Fruit fly (Drosophila melanogaster) whole organism, embryonic: Measurements from ENCODE around the gene Rcd5.

Experiments used
- Atf3 ChIP-seq: fragments of 200-800 bp; sonication (Bioruptor generic); optimal IDR thresholded peaks from 3 replicates; lab custom pipeline; 2016; ENCODE audit warnings: missing biosample characterization, missing genetic modification characterization
- B-H1 ChIP-seq: fragments of 200-800 bp; sonication (Bioruptor generic); IDR thresholded peaks from 3 replicates; pipeline ENCODE4 v1.3.6; 2022; ENCODE audit warnings: missing biosample characterization, missing genetic modification characterization
- CG12155 ChIP-seq: fragments of 200-800 bp; sonication (Bioruptor generic); optimal IDR thresholded peaks from 3 replicates; lab custom pipeline; 2016; ENCODE audit warnings: missing biosample characterization, missing genetic modification characterization
- CG1233 ChIP-seq: fragments of 200-800 bp; sonication (Bioruptor generic); optimal IDR thresholded peaks from 4 replicates; lab custom pipeline; 2018; ENCODE audit warnings: missing biosample characterization, mild to moderate bottlenecking, missing genetic modification characterization
- CG13894 ChIP-seq: fragments of 200-800 bp; sonication (Bioruptor generic); optimal IDR thresholded peaks from 3 replicates; lab custom pipeline; 2018; ENCODE audit warnings: missing biosample characterization, mild to moderate bottlenecking, missing genetic modification characterization, moderate library complexity
- CG1603 ChIP-seq: fragments of 200-800 bp; sonication (Bioruptor generic); optimal IDR thresholded peaks from 2 replicates; lab custom pipeline; 2019; ENCODE audit warnings: missing biosample characterization, mild to moderate bottlenecking, missing genetic modification characterization, moderate library complexity
- CG17186 ChIP-seq: fragments of 200-800 bp; sonication (Bioruptor generic); optimal IDR thresholded peaks from 3 replicates; lab custom pipeline; 2017; ENCODE audit warnings: missing biosample characterization, missing genetic modification reagents, missing genetic modification characterization
- CG17359 ChIP-seq: fragments of 200-800 bp; sonication (Bioruptor generic); optimal IDR thresholded peaks from 3 replicates; lab custom pipeline; 2018; ENCODE audit warnings: missing biosample characterization, mild to moderate bottlenecking, missing genetic modification characterization, moderate library complexity
- CG17912 ChIP-seq: fragments of 200-800 bp; sonication (Bioruptor generic); optimal IDR thresholded peaks from 2 replicates; lab custom pipeline; 2018; ENCODE audit warnings: missing biosample characterization, mild to moderate bottlenecking, missing genetic modification characterization
- CG18011 ChIP-seq: fragments of 200-800 bp; sonication (Bioruptor generic); optimal IDR thresholded peaks from 2 replicates; lab custom pipeline; 2017; ENCODE audit warnings: missing biosample characterization, missing genetic modification characterization, mild to moderate bottlenecking, moderate library complexity, missing genotype
- CG18764 ChIP-seq: fragments of 200-800 bp; sonication (Bioruptor generic); optimal IDR thresholded peaks from 3 replicates; lab custom pipeline; 2016; ENCODE audit warnings: missing biosample characterization, missing genetic modification characterization
- CG2120 ChIP-seq: fragments of 200-800 bp; sonication (Bioruptor generic); optimal IDR thresholded peaks from 3 replicates; lab custom pipeline; 2016; ENCODE audit warnings: missing biosample characterization, missing genetic modification characterization
- CG2129 ChIP-seq: fragments of 200-800 bp; sonication (Bioruptor generic); IDR thresholded peaks from 2 replicates; pipeline ENCODE4 v1.3.6; 2022; ENCODE audit warnings: missing biosample characterization, missing genetic modification characterization; ENCODE audit not compliant: partially characterized antibody
- CG31388 ChIP-seq: fragments of 200-800 bp; sonication (Bioruptor generic); optimal IDR thresholded peaks from 2 replicates; lab custom pipeline; 2016; ENCODE audit warnings: missing biosample characterization, missing genetic modification characterization
- CG32767 ChIP-seq: fragments of 200-800 bp; sonication (Bioruptor generic); IDR thresholded peaks from 2 replicates; pipeline ENCODE4 v1.3.6; 2022; ENCODE audit warnings: missing biosample characterization, missing genetic modification characterization
- CG3281 ChIP-seq: fragments of 200-800 bp; sonication (Bioruptor generic); optimal IDR thresholded peaks from 3 replicates; lab custom pipeline; 2017; ENCODE audit warnings: missing biosample characterization, mild to moderate bottlenecking, missing genetic modification characterization
- CG3726 ChIP-seq: fragments of 200-800 bp; sonication (Bioruptor generic); IDR thresholded peaks from 3 replicates; pipeline ENCODE4, ENCODE4 v1.3.6; 2022; ENCODE audit warnings: missing biosample characterization, missing genetic modification characterization
- CG6813 ChIP-seq: fragments of 200-800 bp; sonication (Bioruptor generic); optimal IDR thresholded peaks from 2 replicates; lab custom pipeline; 2017; ENCODE audit warnings: missing biosample characterization, missing genetic modification characterization, mild to moderate bottlenecking, moderate library complexity, missing genetic modification reagents
- CG7928 ChIP-seq: fragments of 200-800 bp; sonication (Bioruptor generic); optimal IDR thresholded peaks from 2 replicates; lab custom pipeline; 2017; ENCODE audit warnings: missing biosample characterization, mild to moderate bottlenecking, missing genetic modification characterization
- CG7963 ChIP-seq: fragments of 200-800 bp; sonication (Bioruptor generic); IDR thresholded peaks from 3 replicates; pipeline ENCODE4 v1.3.6; 2022; ENCODE audit warnings: missing biosample characterization, missing genetic modification characterization; ENCODE audit not compliant: partially characterized antibody
- CG8924 ChIP-seq: fragments of 200-800 bp; optimal IDR thresholded peaks from 3 replicates; lab custom pipeline; 2019; ENCODE audit warnings: missing biosample characterization, mild to moderate bottlenecking, missing genetic modification characterization, moderate library complexity
- CG8944 ChIP-seq: fragments of 200-800 bp; sonication (Bioruptor generic); optimal IDR thresholded peaks from 3 replicates; lab custom pipeline; 2016; ENCODE audit warnings: missing biosample characterization, missing genetic modification characterization
- CG9797 ChIP-seq: fragments of 200-800 bp; sonication (Bioruptor generic); optimal IDR thresholded peaks from 3 replicates; lab custom pipeline; 2018; ENCODE audit warnings: missing biosample characterization, mild to moderate bottlenecking, missing genetic modification characterization
- CTCF ChIP-seq: fragments of 200-800 bp; sonication (Bioruptor generic); optimal IDR thresholded peaks from 2 replicates; lab custom pipeline; 2017; ENCODE audit warnings: missing biosample characterization, mild to moderate bottlenecking, missing genetic modification characterization, moderate library complexity
- Camta ChIP-seq: fragments of 200-800 bp; sonication (Bioruptor generic); optimal IDR thresholded peaks from 2 replicates; lab custom pipeline; 2016; ENCODE audit warnings: missing biosample characterization, missing genetic modification characterization
- Gug ChIP-seq: fragments of 200-800 bp; sonication (Bioruptor generic); IDR thresholded peaks from 4 replicates; pipeline ENCODE4 v1.3.6; 2022; ENCODE audit warnings: missing biosample characterization, missing genetic modification characterization
- HLH3B ChIP-seq: fragments of 200-800 bp; sonication (Bioruptor generic); IDR thresholded peaks from 2 replicates; pipeline ENCODE4 v1.3.6; 2022; ENCODE audit warnings: missing biosample characterization, missing genetic modification characterization
- Hmr ChIP-seq: fragments of 200-800 bp; sonication (Bioruptor generic); optimal IDR thresholded peaks from 3 replicates; lab custom pipeline; 2017; ENCODE audit warnings: mild to moderate bottlenecking, missing biosample characterization, missing genetic modification reagents, missing genetic modification characterization
- Lim3 ChIP-seq: fragments of 200-800 bp; sonication (Bioruptor generic); IDR thresholded peaks from 2 replicates; pipeline ENCODE4 v1.3.6; 2022; ENCODE audit warnings: missing biosample characterization, missing genetic modification characterization
- Myb ChIP-seq: fragments of 200-800 bp; sonication (Bioruptor generic); optimal IDR thresholded peaks from 2 replicates; lab custom pipeline; 2016; ENCODE audit warnings: missing biosample characterization, missing genetic modification characterization
- Neu2 ChIP-seq: fragments of 200-800 bp; sonication (Bioruptor generic); optimal IDR thresholded peaks from 3 replicates; lab custom pipeline; 2016; ENCODE audit warnings: missing biosample characterization, missing genetic modification characterization, borderline replicate concordance
- Ravus ChIP-seq: fragments of 200-800 bp; sonication (Bioruptor generic); IDR thresholded peaks from 2 replicates; pipeline ENCODE4 v1.3.6; 2022; ENCODE audit warnings: missing biosample characterization, missing genetic modification characterization
- Rx ChIP-seq: fragments of 200-800 bp; sonication (Bioruptor generic); IDR thresholded peaks from 2 replicates; pipeline ENCODE4 v1.3.6; 2022; ENCODE audit warnings: missing biosample characterization, missing genetic modification characterization
- Taf1 ChIP-seq: fragments of 200-800 bp; sonication (Bioruptor generic); IDR thresholded peaks from 2 replicates; pipeline ENCODE4 v1.3.6; 2022; ENCODE audit warnings: missing biosample characterization, missing genetic modification characterization
- Usf ChIP-seq: fragments of 200-800 bp; sonication (Bioruptor generic); optimal IDR thresholded peaks from 2 replicates; lab custom pipeline; 2017; ENCODE audit warnings: missing genotype, missing biosample characterization, missing genetic modification characterization
- amos ChIP-seq: fragments of 200-800 bp; sonication (Bioruptor generic); IDR thresholded peaks from 2 replicates; pipeline ENCODE4 v1.3.6; 2022; ENCODE audit warnings: missing biosample characterization, missing genetic modification characterization; ENCODE audit not compliant: partially characterized antibody
- bab2 ChIP-seq: fragments of 200-800 bp; sonication (Bioruptor generic); optimal IDR thresholded peaks from 2 replicates; lab custom pipeline; 2016; ENCODE audit warnings: missing biosample characterization, missing genetic modification characterization
- ewg ChIP-seq: fragments of 200-800 bp; sonication (Bioruptor generic); optimal IDR thresholded peaks from 3 replicates; lab custom pipeline; 2017; ENCODE audit warnings: mild to moderate bottlenecking, missing biosample characterization, missing genetic modification reagents, missing genetic modification characterization
- fd102C ChIP-seq: fragments of 200-800 bp; sonication (Bioruptor generic); optimal IDR thresholded peaks from 2 replicates; lab custom pipeline; 2018; ENCODE audit warnings: missing biosample characterization, mild to moderate bottlenecking, missing genetic modification characterization, moderate library complexity
- fd64A ChIP-seq: fragments of 200-800 bp; sonication (Bioruptor generic); optimal IDR thresholded peaks from 3 replicates; lab custom pipeline; 2018; ENCODE audit warnings: missing biosample characterization, mild to moderate bottlenecking, missing genetic modification characterization
- gfzf ChIP-seq: fragments of 200-800 bp; sonication (Bioruptor generic); optimal IDR thresholded peaks from 2 replicates; lab custom pipeline; 2016; ENCODE audit warnings: missing biosample characterization, mild to moderate bottlenecking, missing genetic modification characterization, moderate library complexity
- gsb-n ChIP-seq: fragments of 200-800 bp; sonication (Bioruptor generic); optimal IDR thresholded peaks from 3 replicates; lab custom pipeline; 2018; ENCODE audit warnings: missing biosample characterization, mild to moderate bottlenecking, missing genetic modification characterization
- pan ChIP-seq, 4 experiments: fragments of >200 bp in 3 of 4; fragments of 200-800 bp in 1 of 4; sonication (Bioruptor generic) in 1 of 4; optimal IDR thresholded peaks in 3 of 4; IDR thresholded peaks in 1 of 4; 2 replicates each; pipeline versions ENCODE4 v1.3.6 to Lab custom; 2017 to 2022; ENCODE audit warnings: missing biosample characterization in 2 of 4, missing genetic modification characterization in 2 of 4, mixed read lengths in 1 of 4
- repo ChIP-seq: fragments of 200-800 bp; sonication (Bioruptor generic); optimal IDR thresholded peaks from 2 replicates; lab custom pipeline; 2016; ENCODE audit warnings: missing biosample characterization, missing genetic modification characterization
- shn ChIP-seq: fragments of 200-800 bp; sonication (Bioruptor generic); optimal IDR thresholded peaks from 3 replicates; lab custom pipeline; 2016; ENCODE audit warnings: missing biosample characterization, missing genetic modification characterization
- sr ChIP-seq: fragments of 200-800 bp; sonication (Bioruptor generic); IDR thresholded peaks from 3 replicates; pipeline ENCODE4 v1.3.6; 2022; ENCODE audit warnings: missing biosample characterization, missing genetic modification characterization
- toy ChIP-seq: fragments of 200-800 bp; sonication (Bioruptor generic); IDR thresholded peaks from 2 replicates; pipeline ENCODE4 v1.3.6; 2022; ENCODE audit warnings: missing biosample characterization, missing genetic modification characterization
- twi ChIP-seq: fragments of 200-800 bp; optimal IDR thresholded peaks from 2 replicates; lab custom pipeline; 2019; ENCODE audit warnings: missing biosample characterization, mild to moderate bottlenecking, missing genetic modification characterization, moderate library complexity
- unc-4 ChIP-seq: fragments of 200-800 bp; sonication (Bioruptor generic); IDR thresholded peaks from 2 replicates; pipeline ENCODE4 v1.3.6; 2022; ENCODE audit warnings: missing biosample characterization, missing genetic modification characterization; ENCODE audit not compliant: partially characterized antibody
- vvl ChIP-seq: fragments of 200-800 bp; sonication (Bioruptor generic); IDR thresholded peaks from 2 replicates; pipeline ENCODE4 v1.3.6; 2022; ENCODE audit warnings: missing biosample characterization, missing genetic modification characterization
- zfh2 ChIP-seq: fragments of 200-800 bp; sonication (Bioruptor generic); optimal IDR thresholded peaks from 2 replicates; lab custom pipeline; 2016; ENCODE audit warnings: missing biosample characterization, missing genetic modification characterization

The Rcd5 gene

DNA sequence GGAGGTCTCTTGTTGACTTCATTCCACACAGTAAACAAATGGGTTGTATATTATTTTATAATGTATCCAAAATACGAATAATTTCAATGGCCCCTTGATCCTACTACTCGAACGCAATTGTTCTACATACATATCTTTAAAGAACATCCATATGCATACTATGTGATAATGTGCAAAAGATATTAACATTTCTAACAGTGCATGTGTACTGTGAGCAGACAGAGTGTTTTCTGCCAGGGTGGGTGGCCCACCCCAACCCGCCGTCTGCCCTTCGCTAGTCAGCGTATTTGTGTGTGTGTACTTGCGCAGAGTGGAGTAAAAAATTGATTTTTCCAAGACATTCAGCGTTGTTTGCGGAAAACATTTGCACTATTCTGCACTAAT is 30.7 kb downstream of the Rcd5 start (continued):
- TF ChIP-seq pan (optimal IDR thresholded peaks at IDR 0.05; lab: Kevin White, UChicago) (no peak), pan (GFP tag; optimal IDR thresholded peaks at IDR 0.05 in 1 of 2, IDR thresholded peaks at IDR 0.05 in 1 of 2) (peak in 1 of 2 experiments; percentile 81), CG13894 (tag; lab: Kevin White, UChicago) (no peak), shn (GFP tag; lab: Kevin White, UChicago) (peak; percentile 18), CG7928 (no peak), Rx (GFP tag; lab: Robert Waterston, UW) (peak; percentile 68), toy (GFP tag; lab: Robert Waterston, UW) (peak; percentile 43; the same call in 1 of the 2 replicates), CG1603 (peak; percentile 90), CG18011 (no peak), fd64A (GFP tag; lab: Kevin White, UChicago) (no peak), bab2 (GFP tag; lab: Kevin White, UChicago) (peak; percentile 57), Usf (no peak), CG2129 (GFP tag; lab: Robert Waterston, UW) (no peak), CG18764 (peak; percentile 0), Neu2 (GFP tag; lab: Kevin White, UChicago) (no peak), CG32767 (GFP tag; lab: Robert Waterston, UW) (peak; percentile 40), CG1233 (GFP tag; lab: Kevin White, UChicago) (peak; percentile 15), gsb-n (tag; lab: Kevin White, UChicago) (no peak), Lim3 (no peak), CG6813 (GFP tag; lab: Kevin White, UChicago) (peak; percentile 61), CG17186 (GFP tag; lab: Kevin White, UChicago) (peak; percentile 12), CG8924 (no peak), gfzf (no peak), Myb (GFP tag; lab: Kevin White, UChicago) (no peak), CTCF (no peak), Gug (peak; percentile 78), CG3726 (GFP tag; lab: Robert Waterston, UW) (peak; percentile 64; the same call in 1 of the 3 replicates), vvl (GFP tag; lab: Robert Waterston, UW) (peak; percentile 82), twi (tag; lab: Kevin White, UChicago) (no peak), Ravus (peak; percentile 57), CG17912 (GFP tag; lab: Kevin White, UChicago) (no peak), CG7963 (GFP tag; lab: Robert Waterston, UW) (no peak), CG12155 (GFP tag; lab: Kevin White, UChicago) (no peak), Hmr (GFP tag; lab: Kevin White, UChicago) (no peak), sr (GFP tag; lab: Robert Waterston, UW) (peak; percentile 34; the same call in 1 of the 3 replicates), ewg (peak; percentile 71), repo (GFP tag; lab: Kevin White, UChicago) (no peak), HLH3B (GFP tag; lab: Robert Waterston, UW) (peak; percentile 82), fd102C (GFP tag; lab: Kevin White, UChicago) (no peak), CG9797 (GFP tag; lab: Kevin White, UChicago) (no peak), Camta (GFP tag; lab: Kevin White, UChicago) (no peak), zfh2 (no peak), CG31388 (GFP tag; lab: Kevin White, UChicago) (no peak), CG17359 (tag; lab: Kevin White, UChicago) (peak; percentile 75), CG8944 (GFP tag; lab: Kevin White, UChicago) (peak; percentile 33), amos (GFP tag; lab: Robert Waterston, UW) (no peak), Atf3 (GFP tag; lab: Kevin White, UChicago) (no peak), B-H1 (GFP tag; lab: Robert Waterston, UW) (peak; percentile 74), CG2120 (peak; percentile 5), unc-4 (GFP tag; lab: Robert Waterston, UW) (no peak), CG3281 (no peak), Taf1 (peak; percentile 54; the same call in 1 of the 2 replicates)
